Fruit fly (Drosophila melanogaster) whole organism, embryonic: ENCODE data around the gene Tim17a1.

Experiments used
- Atf-2 ChIP-seq: fragments of 200-800 bp; sonication (Bioruptor generic); optimal IDR thresholded peaks from 2 replicates; lab custom pipeline; 2016; ENCODE audit warnings: missing biosample characterization, missing genetic modification characterization
- Atf3 ChIP-seq: fragments of 200-800 bp; sonication (Bioruptor generic); optimal IDR thresholded peaks from 3 replicates; lab custom pipeline; 2016; ENCODE audit warnings: missing biosample characterization, missing genetic modification characterization
- Awh ChIP-seq: fragments of 200-800 bp; sonication (Bioruptor generic); IDR thresholded peaks from 2 replicates; pipeline ENCODE4, ENCODE4 v1.3.6; 2022; ENCODE audit warnings: missing biosample characterization, missing genetic modification characterization
- B-H2 ChIP-seq: fragments of 200-800 bp; sonication (Bioruptor generic); optimal IDR thresholded peaks from 2 replicates; lab custom pipeline; 2018; ENCODE audit warnings: missing biosample characterization, mild to moderate bottlenecking, missing genetic modification characterization
- CG12942 ChIP-seq: fragments of 200-800 bp; sonication (Bioruptor generic); optimal IDR thresholded peaks from 3 replicates; lab custom pipeline; 2016; ENCODE audit warnings: missing biosample characterization, missing genetic modification characterization
- CG14050 ChIP-seq: fragments of 200-800 bp; sonication (Bioruptor generic); IDR thresholded peaks from 3 replicates; pipeline ENCODE4 v1.3.6; 2022; ENCODE audit warnings: missing biosample characterization, missing genetic modification characterization
- CG14710 ChIP-seq: fragments of 200-800 bp; sonication (Bioruptor generic); optimal IDR thresholded peaks from 3 replicates; lab custom pipeline; 2019; ENCODE audit warnings: missing biosample characterization, mild to moderate bottlenecking, missing genetic modification characterization, moderate library complexity
- CG15601 ChIP-seq: fragments of 200-800 bp; sonication (Bioruptor generic); optimal IDR thresholded peaks from 3 replicates; lab custom pipeline; 2019; ENCODE audit warnings: missing biosample characterization, mild to moderate bottlenecking, missing genetic modification characterization, moderate library complexity
- CG17328 ChIP-seq: fragments of 200-800 bp; sonication (Bioruptor generic); IDR thresholded peaks from 2 replicates; pipeline ENCODE4 v1.3.6; 2022; ENCODE audit warnings: missing biosample characterization, missing genetic modification characterization
- CG17568 ChIP-seq: fragments of 200-800 bp; sonication (Bioruptor generic); optimal IDR thresholded peaks from 2 replicates; lab custom pipeline; 2018; ENCODE audit warnings: missing biosample characterization, mild to moderate bottlenecking, missing genetic modification characterization, moderate library complexity
- CG17912 ChIP-seq: fragments of 200-800 bp; sonication (Bioruptor generic); optimal IDR thresholded peaks from 2 replicates; lab custom pipeline; 2018; ENCODE audit warnings: missing biosample characterization, mild to moderate bottlenecking, missing genetic modification characterization
- CG18476 ChIP-seq: fragments of 200-800 bp; sonication (Bioruptor generic); optimal IDR thresholded peaks from 2 replicates; lab custom pipeline; 2016; ENCODE audit warnings: missing biosample characterization, mild to moderate bottlenecking, missing genetic modification characterization
- CG18599 ChIP-seq: fragments of 200-800 bp; sonication (Bioruptor generic); optimal IDR thresholded peaks from 3 replicates; lab custom pipeline; 2017; ENCODE audit warnings: missing biosample characterization, missing genetic modification characterization, mild to moderate bottlenecking, moderate library complexity, missing genetic modification reagents
- CG2120 ChIP-seq: fragments of 200-800 bp; sonication (Bioruptor generic); optimal IDR thresholded peaks from 3 replicates; lab custom pipeline; 2016; ENCODE audit warnings: missing biosample characterization, missing genetic modification characterization
- CG2202 ChIP-seq: fragments of 200-800 bp; sonication (Bioruptor generic); optimal IDR thresholded peaks from 2 replicates; lab custom pipeline; 2018; ENCODE audit warnings: missing biosample characterization, mild to moderate bottlenecking, missing genetic modification characterization
- CG3065 ChIP-seq: fragments of 200-800 bp; sonication (Bioruptor generic); optimal IDR thresholded peaks from 2 replicates; lab custom pipeline; 2016; ENCODE audit warnings: missing biosample characterization, missing genetic modification characterization
- CG34376 ChIP-seq: fragments of 200-800 bp; sonication (Bioruptor generic); optimal IDR thresholded peaks from 2 replicates; lab custom pipeline; 2018; ENCODE audit warnings: missing biosample characterization, mild to moderate bottlenecking, missing genetic modification characterization
- CG3726 ChIP-seq: fragments of 200-800 bp; sonication (Bioruptor generic); IDR thresholded peaks from 3 replicates; pipeline ENCODE4, ENCODE4 v1.3.6; 2022; ENCODE audit warnings: missing biosample characterization, missing genetic modification characterization
- CG4617 ChIP-seq: fragments of 200-800 bp; sonication (Bioruptor generic); optimal IDR thresholded peaks from 3 replicates; lab custom pipeline; 2016; ENCODE audit warnings: missing biosample characterization, missing genetic modification characterization, borderline replicate concordance
- CG4854 ChIP-seq: fragments of 200-800 bp; sonication (Bioruptor generic); optimal IDR thresholded peaks from 2 replicates; lab custom pipeline; 2016; ENCODE audit warnings: missing biosample characterization, missing genetic modification characterization, inconsistent platforms
- CG7271 ChIP-seq: fragments of 200-800 bp; sonication (Bioruptor generic); optimal IDR thresholded peaks from 2 replicates; lab custom pipeline; 2018; ENCODE audit warnings: missing biosample characterization, mild to moderate bottlenecking, missing genetic modification characterization, moderate library complexity
- CG7556 ChIP-seq: fragments of 200-800 bp; sonication (Bioruptor generic); optimal IDR thresholded peaks from 2 replicates; lab custom pipeline; 2017; ENCODE audit warnings: missing biosample characterization, mild to moderate bottlenecking, missing genetic modification characterization
- CG7786 ChIP-seq: fragments of 200-800 bp; sonication (Bioruptor generic); optimal IDR thresholded peaks from 2 replicates; lab custom pipeline; 2016; ENCODE audit warnings: missing biosample characterization, missing genetic modification characterization
- CG7928 ChIP-seq: fragments of 200-800 bp; sonication (Bioruptor generic); optimal IDR thresholded peaks from 2 replicates; lab custom pipeline; 2017; ENCODE audit warnings: missing biosample characterization, mild to moderate bottlenecking, missing genetic modification characterization
- CG7963 ChIP-seq: fragments of 200-800 bp; sonication (Bioruptor generic); IDR thresholded peaks from 3 replicates; pipeline ENCODE4 v1.3.6; 2022; ENCODE audit warnings: missing biosample characterization, missing genetic modification characterization; ENCODE audit not compliant: partially characterized antibody
- CG8290 ChIP-seq, 3 experiments: fragments of 200-800 bp; sonication (Bioruptor generic); optimal IDR thresholded peaks; 2 replicates each; lab custom pipeline; 2016 to 2019; ENCODE audit warnings: missing biosample characterization in 3 of 3, missing genetic modification characterization in 3 of 3, mild to moderate bottlenecking in 2 of 3, moderate library complexity in 1 of 3
- CG9817 ChIP-seq: fragments of 200-800 bp; sonication (Bioruptor generic); optimal IDR thresholded peaks from 2 replicates; lab custom pipeline; 2018; ENCODE audit warnings: missing biosample characterization, mild to moderate bottlenecking, missing genetic modification characterization, moderate library complexity
- Dek ChIP-seq: fragments of 200-800 bp; sonication (Bioruptor generic); optimal IDR thresholded peaks from 3 replicates; lab custom pipeline; 2019; ENCODE audit warnings: missing biosample characterization, mild to moderate bottlenecking, missing genetic modification characterization, moderate library complexity
- Gsc ChIP-seq: fragments of 200-800 bp; sonication (Bioruptor generic); IDR thresholded peaks from 2 replicates; pipeline ENCODE4 v1.3.6; 2022; ENCODE audit warnings: missing biosample characterization, missing genetic modification characterization
- Kr ChIP-seq: fragments of 200-800 bp; sonication (Bioruptor generic); optimal IDR thresholded peaks from 2 replicates; lab custom pipeline; 2017; ENCODE audit warnings: missing biosample characterization, mild to moderate bottlenecking, missing genetic modification characterization
- Lpt ChIP-seq: fragments of >200 bp; optimal IDR thresholded peaks from 2 replicates; lab custom pipeline; 2018; ENCODE audit warnings: missing biosample characterization, missing genetic modification characterization
- Optix ChIP-seq: fragments of 200-800 bp; sonication (Bioruptor generic); IDR thresholded peaks from 3 replicates; pipeline ENCODE4 v1.3.6; 2022; ENCODE audit warnings: missing biosample characterization, missing genetic modification characterization
- Sry-β ChIP-seq: fragments of 200-800 bp; sonication (Bioruptor generic); optimal IDR thresholded peaks from 2 replicates; lab custom pipeline; 2018; ENCODE audit warnings: missing biosample characterization, mild to moderate bottlenecking, missing genetic modification characterization, moderate library complexity
- YL-1 ChIP-seq: fragments of 200-800 bp; sonication (Bioruptor generic); optimal IDR thresholded peaks from 3 replicates; lab custom pipeline; 2017; ENCODE audit warnings: missing biosample characterization, mild to moderate bottlenecking, missing genetic modification characterization
- bab2 ChIP-seq: fragments of 200-800 bp; sonication (Bioruptor generic); optimal IDR thresholded peaks from 2 replicates; lab custom pipeline; 2016; ENCODE audit warnings: missing biosample characterization, missing genetic modification characterization
- cg ChIP-seq: fragments of 200-800 bp; sonication (Bioruptor generic); optimal IDR thresholded peaks from 3 replicates; lab custom pipeline; 2019; ENCODE audit warnings: missing biosample characterization, mild to moderate bottlenecking, missing genetic modification characterization, moderate library complexity
- chif ChIP-seq, 2 experiments: fragments of 200-800 bp; sonication (Bioruptor generic); optimal IDR thresholded peaks; 3 replicates each; lab custom pipeline; 2016; ENCODE audit warnings: missing biosample characterization in 2 of 2, missing genetic modification characterization in 2 of 2
- disco-r ChIP-seq: fragments of 200-800 bp; sonication (Bioruptor generic); optimal IDR thresholded peaks from 2 replicates; lab custom pipeline; 2016; ENCODE audit warnings: missing biosample characterization, missing genetic modification characterization
- ftz-f1 ChIP-seq: fragments of 200-800 bp; sonication (Bioruptor generic); optimal IDR thresholded peaks from 2 replicates; lab custom pipeline; 2016; ENCODE audit warnings: missing biosample characterization, missing genetic modification characterization
- gem ChIP-seq: fragments of 200-800 bp; sonication (Bioruptor generic); optimal IDR thresholded peaks from 2 replicates; lab custom pipeline; 2019; ENCODE audit warnings: missing biosample characterization, mild to moderate bottlenecking, missing genetic modification characterization, moderate library complexity
- grn ChIP-seq: fragments of 200-800 bp; sonication (Bioruptor generic); optimal IDR thresholded peaks from 3 replicates; lab custom pipeline; 2017; ENCODE audit warnings: missing biosample characterization, missing genetic modification characterization
- her ChIP-seq: fragments of 200-800 bp; sonication (Bioruptor generic); optimal IDR thresholded peaks from 2 replicates; lab custom pipeline; 2016; ENCODE audit warnings: missing biosample characterization, missing genetic modification characterization
- insv ChIP-seq, 2 experiments: fragments of 200-800 bp; sonication (Bioruptor generic); optimal IDR thresholded peaks; 3 replicates each; lab custom pipeline; 2016 to 2018; ENCODE audit warnings: missing biosample characterization in 2 of 2, missing genetic modification characterization in 2 of 2
- kah ChIP-seq: fragments of 200-800 bp; sonication (Bioruptor generic); optimal IDR thresholded peaks from 2 replicates; lab custom pipeline; 2018; ENCODE audit warnings: missing biosample characterization, mild to moderate bottlenecking, missing genetic modification characterization
- pb ChIP-seq: fragments of 200-800 bp; sonication (Bioruptor generic); optimal IDR thresholded peaks from 3 replicates; lab custom pipeline; 2016; ENCODE audit warnings: missing biosample characterization, missing genetic modification characterization
- prd ChIP-seq, 3 experiments: fragments of >200 bp in 2 of 3; fragments of 200-800 bp in 1 of 3; sonication (Bioruptor generic) in 1 of 3; optimal IDR thresholded peaks in 2 of 3; IDR thresholded peaks in 1 of 3; 2 replicates in 2 of 3; 3 replicates in 1 of 3; pipeline versions ENCODE4 v1.3.6 to Lab custom; 2017 to 2022; ENCODE audit warnings: missing biosample characterization in 1 of 3, missing genetic modification characterization in 1 of 3
- pzg ChIP-seq: fragments of 200-800 bp; sonication (Bioruptor generic); optimal IDR thresholded peaks from 3 replicates; lab custom pipeline; 2018; ENCODE audit warnings: missing biosample characterization, mild to moderate bottlenecking, missing genetic modification characterization, moderate library complexity
- schlank ChIP-seq: fragments of 200-800 bp; sonication (Bioruptor generic); optimal IDR thresholded peaks from 2 replicates; lab custom pipeline; 2018; ENCODE audit warnings: missing biosample characterization, mild to moderate bottlenecking, missing genetic modification characterization
- sisA ChIP-seq: fragments of 200-800 bp; sonication (Bioruptor generic); IDR thresholded peaks from 2 replicates; pipeline ENCODE4 v1.3.6; 2022; ENCODE audit warnings: missing biosample characterization, missing genetic modification characterization
- slp2 ChIP-seq: fragments of 200-800 bp; sonication (Bioruptor generic); optimal IDR thresholded peaks from 2 replicates; lab custom pipeline; 2016; ENCODE audit warnings: missing biosample characterization, missing genetic modification characterization

Tim17a1 gene

dm6 chr3R:12408160-12408559, 43.7 kb upstream of the Tim17a1 start, which contains the start of gene CG5196 (continued):
- no peak for TF ChIP-seq schlank (tag; lab: Kevin White, UChicago)
- no peak for TF ChIP-seq Lpt (GFP tag; lab: Kevin White, UChicago)
- TF ChIP-seq insv (GFP tag; optimal IDR thresholded peaks at IDR 0.05; lab: Kevin White, UChicago), result peak in 1 of 2 experiments; percentile 53
- no peak for TF ChIP-seq disco-r
- TF ChIP-seq slp2 (GFP tag; lab: Kevin White, UChicago), result no peak
- TF ChIP-seq Awh (GFP tag; lab: Robert Waterston, UW), result no peak
- TF ChIP-seq grn (GFP tag; lab: Kevin White, UChicago), result no peak
- TF ChIP-seq CG14050 (GFP tag; lab: Robert Waterston, UW), result no peak
- TF ChIP-seq prd (optimal IDR thresholded peaks at IDR 0.05; lab: Kevin White, UChicago), result no peak
- no peak for TF ChIP-seq prd (GFP tag; IDR thresholded peaks at IDR 0.05; lab: Robert Waterston, UW)
- TF ChIP-seq CG17328 (GFP tag; lab: Robert Waterston, UW), result no peak
- peak; percentile 7 for TF ChIP-seq CG7928 (GFP tag; lab: Kevin White, UChicago)
- TF ChIP-seq CG7556 (GFP tag; lab: Kevin White, UChicago), result no peak
- TF ChIP-seq CG2120 (GFP tag; lab: Kevin White, UChicago), result peak; percentile 23
- no peak for TF ChIP-seq CG9817
- no peak for TF ChIP-seq bab2 (GFP tag; lab: Kevin White, UChicago)
- TF ChIP-seq chif (GFP tag; optimal IDR thresholded peaks at IDR 0.05; lab: Kevin White, UChicago), result no peak
- no peak for TF ChIP-seq gem (tag; lab: Kevin White, UChicago)
- no peak for TF ChIP-seq CG8290 (GFP tag; optimal IDR thresholded peaks at IDR 0.05; lab: Kevin White, UChicago)
- TF ChIP-seq CG8290 (tag; optimal IDR thresholded peaks at IDR 0.05; lab: Kevin White, UChicago), result no peak
- TF ChIP-seq pzg (GFP tag; lab: Kevin White, UChicago), result peak; percentile 86
- TF ChIP-seq CG4617 (GFP tag; lab: Kevin White, UChicago), result peak; percentile 55
- TF ChIP-seq kah (GFP tag; lab: Kevin White, UChicago), result peak; percentile 17
- no peak for TF ChIP-seq CG3065 (GFP tag; lab: Kevin White, UChicago)
- peak; percentile 34 for TF ChIP-seq Sry-β (GFP tag; lab: Kevin White, UChicago)
- TF ChIP-seq CG7271 (tag; lab: Kevin White, UChicago), result no peak
- peak; percentile 13 for TF ChIP-seq her
- TF ChIP-seq CG18599 (GFP tag; lab: Kevin White, UChicago), result no peak
- TF ChIP-seq CG3726 (GFP tag; lab: Robert Waterston, UW), result no peak; the same call in 2 of the 3 replicates
- peak; percentile 51 for TF ChIP-seq B-H2
- no peak for TF ChIP-seq Atf3 (GFP tag; lab: Kevin White, UChicago)
- TF ChIP-seq pb, result peak; percentile 26
- TF ChIP-seq Kr (GFP tag; lab: Kevin White, UChicago), result no peak
- TF ChIP-seq Gsc (GFP tag; lab: Robert Waterston, UW), result no peak
- no peak for TF ChIP-seq cg (GFP tag; lab: Kevin White, UChicago)
- no peak for TF ChIP-seq CG15601
- TF ChIP-seq YL-1, result peak; percentile 50
- no peak for TF ChIP-seq sisA
- TF ChIP-seq CG14710, result peak; percentile 60
- no peak for TF ChIP-seq CG17912 (GFP tag; lab: Kevin White, UChicago)
- no peak for TF ChIP-seq CG18476 (GFP tag; lab: Kevin White, UChicago)
- TF ChIP-seq ftz-f1 (GFP tag; lab: Kevin White, UChicago), result no peak
- no peak for TF ChIP-seq CG7786
- peak; percentile 43 for TF ChIP-seq Dek (tag; lab: Kevin White, UChicago)
- no peak for TF ChIP-seq CG17568 (GFP tag; lab: Kevin White, UChicago)
- TF ChIP-seq CG2202 (tag; lab: Kevin White, UChicago), result no peak
- no peak for TF ChIP-seq CG4854 (GFP tag; lab: Kevin White, UChicago)
- peak; percentile 23 for TF ChIP-seq CG34376 (GFP tag; lab: Kevin White, UChicago)
- no peak for TF ChIP-seq Optix (GFP tag; lab: Robert Waterston, UW)
- no peak for TF ChIP-seq Atf-2
- no peak for TF ChIP-seq CG12942
- peak; percentile 55; the same call in 2 of the 3 replicates for TF ChIP-seq CG7963 (GFP tag; lab: Robert Waterston, UW)
